Worm (Caenorhabditis elegans): ENCODE results near the gene magi-1.
A peak's percentile ranks its signal among the peaks of the same experiment; 100 is the strongest.

magi-1 gene

DNA sequence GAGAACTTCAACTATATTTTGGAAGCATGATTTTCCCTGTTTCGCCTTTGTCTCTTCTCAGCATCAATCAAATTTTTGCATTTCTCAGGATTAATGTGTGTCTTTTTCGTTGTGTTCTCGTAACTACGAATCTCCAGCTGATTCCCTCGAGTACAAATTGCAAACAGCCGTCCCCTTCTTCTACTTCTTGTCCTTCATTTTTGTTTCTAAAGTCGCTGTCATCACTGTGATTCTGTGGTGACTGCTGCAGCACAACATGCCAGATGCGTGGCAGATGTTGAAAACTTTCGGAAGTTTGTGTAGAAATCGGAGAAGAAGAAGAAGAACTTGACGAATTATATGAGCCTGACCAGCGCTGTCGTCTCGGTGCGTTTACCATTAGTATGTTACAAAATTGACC is 1.6 kb upstream of the magi-1 start:
- TF ChIP-seq fos-1 (tag; optimal IDR thresholded peaks at IDR 0.05) (no peak), dsc-1 (tag; optimal IDR thresholded peaks at IDR 0.05) (peak; percentile 60)

DNA sequence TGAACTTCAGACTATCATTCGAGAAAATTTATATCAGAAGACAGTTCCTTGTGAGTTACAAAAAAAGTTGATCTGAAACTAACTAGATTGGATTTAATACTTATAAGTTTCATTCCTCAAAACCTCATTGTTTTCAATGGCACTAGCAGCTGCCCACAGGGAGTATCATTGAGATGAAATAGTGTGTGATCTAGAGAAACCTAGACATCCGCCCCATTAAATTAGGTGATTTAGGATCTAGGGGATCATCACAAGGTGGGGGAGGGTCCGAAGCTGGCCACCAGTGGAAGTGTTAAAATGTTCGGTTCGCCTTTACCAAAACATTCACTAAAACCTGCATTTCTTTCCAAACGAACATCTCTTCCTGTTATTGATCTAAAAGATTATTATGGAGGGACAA is 1.6 kb downstream of the magi-1 start:
- TF ChIP-seq rnt-1 (tag; optimal IDR thresholded peaks at IDR 0.05) (peak; percentile 55), ceh-8 (GFP tag; optimal IDR thresholded peaks at IDR 0.05) (no peak), sptf-1 (tag; optimal IDR thresholded peaks at IDR 0.05) (no peak), jun-1 (tag; optimal IDR thresholded peaks at IDR 0.05) (no peak), lin-14 (GFP tag; optimal IDR thresholded peaks at IDR 0.05) (peak; percentile 11), pag-3 (tag; optimal IDR thresholded peaks at IDR 0.05; ENCODE audit: borderline replicate concordance, insufficient read depth) (no peak), nhr-71 (tag; optimal IDR thresholded peaks at IDR 0.05) (peak; percentile 5), nhr-12 (tag; optimal IDR thresholded peaks at IDR 0.05) (no peak)

DNA sequence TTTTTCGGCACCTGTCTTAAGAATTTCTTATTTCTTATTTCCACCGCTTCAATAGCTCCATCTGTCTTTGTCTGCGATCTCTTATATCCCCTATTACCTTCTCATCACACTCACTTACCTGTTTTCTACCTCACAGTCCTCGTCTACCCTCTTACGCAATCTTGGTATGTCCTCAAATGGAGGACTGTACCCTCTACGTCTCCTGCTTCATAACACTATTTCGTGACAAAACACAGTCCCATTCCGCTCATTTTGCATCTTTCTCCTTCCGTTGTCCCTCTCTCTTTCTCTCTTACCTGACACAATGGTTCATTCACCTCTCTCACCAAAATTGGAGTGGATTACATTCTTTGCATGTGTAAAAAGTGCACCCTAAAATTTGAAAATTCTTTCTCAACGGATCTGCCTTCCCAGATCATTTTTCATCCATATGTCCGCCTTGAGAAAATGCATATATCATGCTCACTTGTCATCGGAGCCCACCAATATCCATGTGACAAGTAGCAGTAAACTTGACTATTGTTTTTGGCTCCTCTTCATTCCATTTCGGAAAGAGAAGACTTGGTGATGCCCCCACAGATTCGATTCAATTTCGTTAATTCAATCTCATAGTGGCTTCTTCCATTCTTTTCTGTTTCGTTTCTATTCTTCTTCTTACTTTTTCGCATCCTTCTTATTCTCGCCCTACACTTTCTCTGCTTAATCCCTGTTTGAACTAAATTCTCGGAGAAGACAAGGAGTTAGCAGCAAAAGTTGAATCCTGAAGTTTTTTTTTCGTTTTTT is 2.4 kb downstream of the magi-1 start:
- TF ChIP-seq sox-4 (tag; optimal IDR thresholded peaks at IDR 0.05), result no peak
- TF ChIP-seq nhr-20 (tag; optimal IDR thresholded peaks at IDR 0.05), result peak; percentile 21
- TF ChIP-seq alr-1 (tag; optimal IDR thresholded peaks at IDR 0.05; ENCODE audit: borderline replicate concordance), result no peak
- no peak for TF ChIP-seq xbp-1 (tag; optimal IDR thresholded peaks at IDR 0.05)
- TF ChIP-seq ama-1 (optimal IDR thresholded peaks at IDR 0.05), result no peak
- no peak for TF ChIP-seq nhr-11 (tag; optimal IDR thresholded peaks at IDR 0.05)
- no peak for TF ChIP-seq jun-1 (tag; optimal IDR thresholded peaks at IDR 0.05)
- TF ChIP-seq fos-1 (tag; optimal IDR thresholded peaks at IDR 0.05), result no peak
- TF ChIP-seq C16A3.4 (tag; optimal IDR thresholded peaks at IDR 0.05), result no peak
- TF ChIP-seq hlh-4 (tag; optimal IDR thresholded peaks at IDR 0.05), result no peak
- TF ChIP-seq fkh-10 (GFP tag; optimal IDR thresholded peaks at IDR 0.05), result peak; percentile 30
- peak; percentile 10 for TF ChIP-seq snu-23 (GFP tag; optimal IDR thresholded peaks at IDR 0.05)
- TF ChIP-seq zag-1 (tag; optimal IDR thresholded peaks at IDR 0.05), result no peak
- no peak for TF ChIP-seq swsn-7 (tag; optimal IDR thresholded peaks at IDR 0.05)
- TF ChIP-seq unc-98 (GFP tag; IDR thresholded peaks at IDR 0.05), result no peak
- no peak for TF ChIP-seq egl-13 (tag; optimal IDR thresholded peaks at IDR 0.05)
- no peak for TF ChIP-seq lin-35 (GFP tag; optimal IDR thresholded peaks at IDR 0.05)
- no peak for TF ChIP-seq nhr-84 (tag; optimal IDR thresholded peaks at IDR 0.05)
- peak; percentile 50 for TF ChIP-seq lin-14 (GFP tag; optimal IDR thresholded peaks at IDR 0.05)
- peak; percentile 53 for TF ChIP-seq blmp-1 (tag; optimal IDR thresholded peaks at IDR 0.05)
- TF ChIP-seq ceh-63 (GFP tag; optimal IDR thresholded peaks at IDR 0.05), result no peak
- no peak for TF ChIP-seq dpl-1 (GFP tag; optimal IDR thresholded peaks at IDR 0.05)
- peak; percentile 81 for TF ChIP-seq nhr-85 (tag)
- no peak for TF ChIP-seq irx-1 (tag; optimal IDR thresholded peaks at IDR 0.05)
- TF ChIP-seq lir-3 (tag; optimal IDR thresholded peaks at IDR 0.05; ENCODE audit: poor library complexity), result no peak
- no peak for TF ChIP-seq ztf-11 (tag; optimal IDR thresholded peaks at IDR 0.05)
- no peak for TF ChIP-seq rnt-1 (tag; optimal IDR thresholded peaks at IDR 0.05)
- TF ChIP-seq lin-39 (tag; optimal IDR thresholded peaks at IDR 0.05), result no peak
- TF ChIP-seq nhr-76 (tag; optimal IDR thresholded peaks at IDR 0.05), result no peak
- TF ChIP-seq vab-15 (tag; optimal IDR thresholded peaks at IDR 0.05), result no peak
- TF ChIP-seq ets-5 (GFP tag; IDR thresholded peaks at IDR 0.05), result no peak
- TF ChIP-seq grh-1 (GFP tag; IDR thresholded peaks at IDR 0.05), result no peak
- no peak for TF ChIP-seq pqm-1 (tag; optimal IDR thresholded peaks at IDR 0.05)
- TF ChIP-seq elt-3 (tag; optimal IDR thresholded peaks at IDR 0.05), result no peak
- no peak for TF ChIP-seq aha-1 (tag; optimal IDR thresholded peaks at IDR 0.05)
- no peak for TF ChIP-seq nhr-71 (tag; optimal IDR thresholded peaks at IDR 0.05)
- TF ChIP-seq mep-1 (tag; optimal IDR thresholded peaks at IDR 0.05), result peak; percentile 5
- TF ChIP-seq elt-2 (tag; optimal IDR thresholded peaks at IDR 0.05), result no peak
- TF ChIP-seq hlh-17 (GFP tag; optimal IDR thresholded peaks at IDR 0.05; ENCODE audit: borderline replicate concordance), result no peak
- TF ChIP-seq nhr-77 (tag; optimal IDR thresholded peaks at IDR 0.05), result no peak
- peak; percentile 29 for TF ChIP-seq tbx-2 (tag; optimal IDR thresholded peaks at IDR 0.05)
- no peak for TF ChIP-seq efl-1 (optimal IDR thresholded peaks at IDR 0.05)
- TF ChIP-seq efl-1 (GFP tag; optimal IDR thresholded peaks at IDR 0.05 in 1 of 2), result no peak

Measured in whole organism, L1 larva.